Worm (Caenorhabditis elegans) whole organism, young adult: ENCODE results near the gene mfn-1.

Experiments
- nfya-2 ChIP-seq: fragments of 200-800 bp; sonication (Bioruptor generic); IDR thresholded peaks from 2 replicates; pipeline ENCODE4 v1.3.6; 2022; ENCODE audit warnings: missing genetic modification reagents, missing genetic modification characterization, missing compliant biosample characterization
- snpc-4 ChIP-seq, 5 experiments: fragments of 150-350 bp in 1 of 5; sonication (generic microtip) in 4 of 5; optimal IDR thresholded peaks; 2 replicates each; lab custom pipeline; 2014 to 2018; ENCODE audit warnings: missing genetic modification characterization in 5 of 5, missing biosample characterization in 3 of 5, antibody characterized with exemption in 2 of 5, mild to moderate bottlenecking in 2 of 5, missing compliant biosample characterization in 2 of 5, missing genotype in 2 of 5, moderate library complexity in 2 of 5, missing genetic modification reagents in 1 of 5

- TF ChIP-seq snpc-4 (GFP tag; optimal IDR thresholded peaks at IDR 0.05; lab: Kevin White, UChicago) (no peak), snpc-4 (tag; optimal IDR thresholded peaks at IDR 0.05; lab: Kevin White, UChicago) (no peak), nfya-2 (GFP tag; lab: Robert Waterston, UW) (no peak)
These were observed 40.2 kb downstream of the mfn-1 start, which contains the start of gene C05D12.4 for ce11 chrII:11431584-11431983.
